Fruit fly (Drosophila melanogaster) whole organism, adult: ENCODE measurements around the gene ebi.

Source experiments
- CG11617 ChIP-seq: fragments of 200-800 bp; sonication (Bioruptor generic); optimal IDR thresholded peaks from 2 replicates; lab custom pipeline; 2017; ENCODE audit warnings: mild to moderate bottlenecking, missing biosample characterization, missing genetic modification reagents, missing genetic modification characterization
- CG12768 ChIP-seq: fragments of 200-800 bp; sonication (Bioruptor generic); optimal IDR thresholded peaks from 2 replicates; lab custom pipeline; 2017; ENCODE audit warnings: missing biosample characterization, missing genetic modification characterization, mild to moderate bottlenecking, moderate library complexity, missing genetic modification reagents
- CG14711 ChIP-seq: fragments of 200-800 bp; sonication (Bioruptor generic); optimal IDR thresholded peaks from 2 replicates; lab custom pipeline; 2018; ENCODE audit warnings: missing biosample characterization, mild to moderate bottlenecking, missing genetic modification characterization, moderate library complexity
- CG1620 ChIP-seq: fragments of 200-800 bp; sonication (Bioruptor generic); optimal IDR thresholded peaks from 2 replicates; lab custom pipeline; 2016; ENCODE audit warnings: missing biosample characterization, missing genetic modification characterization
- CG33017 ChIP-seq: fragments of 200-800 bp; sonication (Bioruptor generic); optimal IDR thresholded peaks from 2 replicates; lab custom pipeline; 2018; ENCODE audit warnings: missing biosample characterization, mild to moderate bottlenecking, missing genetic modification characterization, moderate library complexity
- CG5204 ChIP-seq: fragments of 200-800 bp; sonication (Bioruptor generic); optimal IDR thresholded peaks from 2 replicates; lab custom pipeline; 2016; ENCODE audit warnings: missing biosample characterization, missing genetic modification characterization
- CG7045 ChIP-seq: fragments of 200-800 bp; sonication (Bioruptor generic); optimal IDR thresholded peaks from 2 replicates; lab custom pipeline; 2017; ENCODE audit warnings: missing biosample characterization, mild to moderate bottlenecking, missing genetic modification characterization
- CG7101 ChIP-seq: fragments of 200-800 bp; sonication (Bioruptor generic); optimal IDR thresholded peaks from 2 replicates; lab custom pipeline; 2018; ENCODE audit warnings: missing biosample characterization, mild to moderate bottlenecking, missing genetic modification characterization, moderate library complexity
- Clk ChIP-seq: fragments of 200-800 bp; sonication (Bioruptor generic); optimal IDR thresholded peaks from 2 replicates; lab custom pipeline; 2017; ENCODE audit warnings: missing biosample characterization, missing genetic modification characterization
- Crg-1 ChIP-seq: fragments of 200-800 bp; sonication (Bioruptor generic); optimal IDR thresholded peaks from 2 replicates; lab custom pipeline; 2016; ENCODE audit warnings: missing biosample characterization, missing genetic modification characterization
- Hr96 ChIP-seq: fragments of 200-800 bp; sonication (Bioruptor generic); optimal IDR thresholded peaks from 2 replicates; lab custom pipeline; 2016; ENCODE audit warnings: missing biosample characterization, missing genetic modification characterization
- Mnt ChIP-seq: fragments of 200-800 bp; sonication (Bioruptor generic); optimal IDR thresholded peaks from 2 replicates; lab custom pipeline; 2016; ENCODE audit warnings: missing biosample characterization, mild to moderate bottlenecking, missing genetic modification characterization
- bab1 ChIP-seq: fragments of 200-800 bp; sonication (Bioruptor generic); optimal IDR thresholded peaks from 3 replicates; lab custom pipeline; 2019; ENCODE audit warnings: missing biosample characterization, mild to moderate bottlenecking, missing genetic modification characterization, moderate library complexity
- cic ChIP-seq: fragments of 200-800 bp; sonication (Bioruptor generic); optimal IDR thresholded peaks from 2 replicates; lab custom pipeline; 2017; ENCODE audit warnings: missing biosample characterization, mild to moderate bottlenecking, missing genetic modification characterization, moderate library complexity
- cnc ChIP-seq, 2 experiments: fragments of >200 bp; optimal IDR thresholded peaks; 2 replicates each; lab custom pipeline; 2017
- kay ChIP-seq: fragments of 200-800 bp; sonication (Bioruptor generic); peaks from one replicate; lab custom pipeline; 2016; ENCODE audit warnings: missing biosample characterization, missing genetic modification characterization, borderline replicate concordance
- ovo ChIP-seq: fragments of 200-800 bp; sonication (Bioruptor generic); optimal IDR thresholded peaks from 2 replicates; lab custom pipeline; 2016; ENCODE audit warnings: missing biosample characterization, missing genetic modification characterization
- pad ChIP-seq: fragments of 200-800 bp; sonication (Bioruptor generic); optimal IDR thresholded peaks from 3 replicates; lab custom pipeline; 2017; ENCODE audit warnings: missing biosample characterization, missing genetic modification characterization, mild to moderate bottlenecking, moderate library complexity, missing genetic modification reagents
- tj ChIP-seq: fragments of 200-800 bp; sonication (Bioruptor generic); optimal IDR thresholded peaks from 3 replicates; lab custom pipeline; 2017; ENCODE audit warnings: missing biosample characterization, mild to moderate bottlenecking, missing genetic modification characterization, moderate library complexity
- toe ChIP-seq: fragments of 200-800 bp; sonication (Bioruptor generic); optimal IDR thresholded peaks from 2 replicates; lab custom pipeline; 2016; ENCODE audit warnings: missing biosample characterization, missing genetic modification characterization

The ebi gene

dm6 chr2L:426449-426848, 11.6 kb downstream of the ebi start:
- TF ChIP-seq CG1620 (GFP tag; lab: Kevin White, UChicago) (no peak), kay (peak; percentile 6)

DNA sequence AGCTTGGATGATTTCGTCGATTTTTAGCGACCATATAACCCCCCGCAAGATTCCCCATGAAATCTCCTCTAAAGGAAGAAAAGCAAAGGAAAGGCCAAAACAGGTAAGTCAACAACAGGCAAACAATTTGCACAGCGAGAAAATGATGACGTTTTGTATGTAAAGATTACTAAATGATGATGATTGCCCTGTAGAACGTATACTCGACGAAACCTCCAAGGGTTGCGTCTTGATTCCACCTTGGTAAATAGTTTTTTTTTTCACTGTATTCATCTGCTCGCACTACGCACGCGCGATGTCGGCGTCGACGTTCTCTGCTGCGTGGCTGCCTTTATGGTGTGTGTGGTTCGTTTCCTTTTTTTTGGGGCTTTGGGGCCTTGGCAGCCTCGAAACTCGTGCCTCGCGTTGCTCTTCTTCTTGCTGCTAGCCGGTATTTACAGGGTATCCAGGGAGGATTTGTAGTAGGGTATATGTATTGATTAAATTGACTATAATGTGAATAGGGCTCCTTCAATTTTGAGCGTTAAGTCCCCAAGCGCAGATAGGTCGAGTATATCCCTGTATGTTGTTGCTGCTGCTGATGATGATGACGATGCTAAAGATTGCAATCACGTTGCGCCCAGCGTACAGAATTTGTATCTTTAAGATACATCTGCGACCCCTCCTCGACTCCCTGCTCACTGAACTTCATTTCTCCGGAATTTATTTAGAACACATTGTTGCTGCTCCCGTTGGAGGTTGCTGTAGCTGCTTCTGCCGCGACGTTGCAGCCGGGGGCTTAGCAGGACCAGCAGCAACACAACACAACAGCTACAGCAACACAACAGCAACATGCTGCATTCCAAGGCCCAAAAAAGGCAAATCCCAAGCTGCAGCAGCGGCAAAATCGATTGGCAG, 12.7 kb downstream of the ebi start:
- TF ChIP-seq toe (GFP tag; lab: Kevin White, UChicago): no peak
- no peak for TF ChIP-seq pad
- no peak for TF ChIP-seq Clk (GFP tag; lab: Kevin White, UChicago)
- no peak for TF ChIP-seq CG14711
- TF ChIP-seq CG7101 (tag; lab: Kevin White, UChicago): no peak
- TF ChIP-seq CG7045 (GFP tag; lab: Kevin White, UChicago): no peak
- no peak for TF ChIP-seq cic
- no peak for TF ChIP-seq cnc (optimal IDR thresholded peaks at IDR 0.05; lab: Kevin White, UChicago)
- TF ChIP-seq CG33017 (tag; lab: Kevin White, UChicago): no peak
- TF ChIP-seq CG5204: no peak
- TF ChIP-seq kay: no peak
- no peak for TF ChIP-seq ovo (GFP tag; lab: Kevin White, UChicago)
- no peak for TF ChIP-seq tj (GFP tag; lab: Kevin White, UChicago)
- no peak for TF ChIP-seq Crg-1 (GFP tag; lab: Kevin White, UChicago)
- TF ChIP-seq CG11617 (GFP tag; lab: Kevin White, UChicago): no peak

DNA sequence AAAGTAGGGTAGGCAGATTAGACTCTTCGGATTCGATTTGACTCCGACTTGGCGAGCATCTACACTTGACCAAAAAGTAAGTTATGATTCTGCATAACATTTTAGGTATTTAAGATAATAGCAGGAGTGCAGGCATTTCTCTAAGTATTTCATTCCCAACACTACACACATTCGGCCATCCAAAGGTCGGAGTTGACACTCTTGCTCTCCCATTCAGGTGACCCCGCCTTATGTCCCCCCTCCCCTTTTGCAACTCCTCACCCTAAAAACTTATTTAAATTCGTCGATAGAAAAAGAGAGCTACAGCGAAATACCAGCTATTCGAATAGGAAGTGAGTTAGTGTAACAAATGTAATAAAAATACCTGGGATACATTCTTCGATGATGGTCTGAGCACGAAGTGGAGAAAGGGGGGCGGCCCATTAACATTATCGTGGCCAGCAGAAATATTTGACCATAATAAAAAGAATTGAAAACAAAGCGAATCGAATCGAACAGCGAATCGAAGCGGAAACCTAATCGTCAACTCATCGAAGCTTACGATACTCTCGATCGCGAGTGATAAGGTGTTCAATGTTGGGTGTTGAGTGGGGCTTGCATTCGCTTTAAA, 13.6 kb downstream of the ebi start:
- TF ChIP-seq pad (no peak), CG5204 (no peak), Crg-1 (GFP tag; lab: Kevin White, UChicago) (no peak), CG12768 (GFP tag; lab: Kevin White, UChicago) (no peak), kay (no peak)

- TF ChIP-seq pad (no peak), CG7045 (GFP tag; lab: Kevin White, UChicago) (no peak), CG33017 (tag; lab: Kevin White, UChicago) (no peak), CG11617 (GFP tag; lab: Kevin White, UChicago) (no peak), kay (peak; percentile 36), CG14711 (no peak), Crg-1 (GFP tag; lab: Kevin White, UChicago) (no peak), ovo (GFP tag; lab: Kevin White, UChicago) (no peak)
Measured at dm6 chr2L:429680-430484, 15.0 kb downstream of the ebi start.

- TF ChIP-seq bab1 (GFP tag; lab: Kevin White, UChicago) (peak; percentile 58), pad (peak; percentile 87), CG12768 (GFP tag; lab: Kevin White, UChicago) (peak; percentile 82), Clk (GFP tag; lab: Kevin White, UChicago) (peak; percentile 1), CG1620 (GFP tag; lab: Kevin White, UChicago) (no peak), toe (GFP tag; lab: Kevin White, UChicago) (no peak), kay (no peak), Crg-1 (GFP tag; lab: Kevin White, UChicago) (peak; percentile 30), CG7101 (tag; lab: Kevin White, UChicago) (peak; percentile 72), CG11617 (GFP tag; lab: Kevin White, UChicago) (peak; percentile 48), Hr96 (GFP tag; lab: Kevin White, UChicago) (no peak), cic (peak; percentile 25), CG7045 (GFP tag; lab: Kevin White, UChicago) (peak; percentile 60), CG33017 (tag; lab: Kevin White, UChicago) (peak; percentile 76), CG14711 (peak; percentile 27), ovo (GFP tag; lab: Kevin White, UChicago) (peak; percentile 48), CG5204 (no peak), Mnt (GFP tag; lab: Kevin White, UChicago) (peak; percentile 87), tj (GFP tag; lab: Kevin White, UChicago) (peak; percentile 89), cnc (optimal IDR thresholded peaks at IDR 0.05; lab: Kevin White, UChicago) (no peak)
Measured at dm6 chr2L:430820-431628, 16.2 kb downstream of the ebi start, which contains the start of gene ex. TSS of gene ex (plus strand) at chr2L:431227.

DNA sequence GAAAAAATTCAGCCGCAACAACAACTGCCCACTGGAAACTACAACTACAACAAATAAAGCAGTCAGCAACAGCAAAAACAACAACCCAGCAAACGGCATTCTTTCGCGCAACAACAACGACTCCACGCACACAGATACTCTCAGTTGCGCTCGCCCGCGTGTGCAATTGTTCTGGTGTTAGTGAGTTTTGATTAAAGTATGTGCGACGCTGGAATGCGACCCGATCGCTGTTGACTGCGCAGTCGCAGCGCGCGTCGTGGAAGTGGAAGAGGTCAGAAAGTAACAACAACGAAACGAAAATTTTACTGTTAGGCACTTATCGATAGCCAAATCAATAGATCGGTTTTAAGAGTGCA, 16.7 kb downstream of the ebi start:
- TF ChIP-seq pad: no peak
- no peak for TF ChIP-seq ovo (GFP tag; lab: Kevin White, UChicago)
- no peak for TF ChIP-seq CG11617 (GFP tag; lab: Kevin White, UChicago)
- TF ChIP-seq CG14711: no peak
- no peak for TF ChIP-seq CG12768 (GFP tag; lab: Kevin White, UChicago)
- no peak for TF ChIP-seq cnc (optimal IDR thresholded peaks at IDR 0.05; lab: Kevin White, UChicago)
